Worm (Caenorhabditis elegans) whole organism, L4 larva: ENCODE data around the gene Y62H9A.9.

Source experiments
- D1046.2 ChIP-seq: fragments of 200-800 bp; sonication (Bioruptor generic); IDR thresholded peaks from 2 replicates; pipeline ENCODE4 v1.3.6; 2022; ENCODE audit warnings: missing genetic modification characterization, missing compliant biosample characterization
- F26F4.8 ChIP-seq: fragments of 200-800 bp; sonication (Bioruptor generic); conservative IDR thresholded peaks from 2 replicates; pipeline ENCODE4 v1.3.6; 2022; ENCODE audit warnings: missing genetic modification characterization, missing compliant biosample characterization
- F49E8.2 ChIP-seq: sonication (generic microtip); optimal IDR thresholded peaks from 2 replicates; lab custom pipeline; 2016; ENCODE audit warnings: missing compliant biosample characterization, mild to moderate bottlenecking, missing genetic modification characterization, borderline replicate concordance
- T20F7.1 ChIP-seq: fragments of 200-800 bp; sonication (Bioruptor generic); optimal IDR thresholded peaks from 2 replicates; lab custom pipeline; 2018; ENCODE audit warnings: mild to moderate bottlenecking, missing genetic modification characterization, missing compliant biosample characterization
- T26A8.4 ChIP-seq: fragments of 200-800 bp; sonication (Bioruptor generic); IDR thresholded peaks from 2 replicates; pipeline ENCODE4 v1.3.6; 2022; ENCODE audit warnings: missing genetic modification characterization, missing compliant biosample characterization
- Y48G9A.11 ChIP-seq: fragments of 200-800 bp; sonication (Bioruptor generic); IDR thresholded peaks from 2 replicates; pipeline ENCODE4 v1.3.6; 2022; ENCODE audit warnings: missing genetic modification reagents, missing genetic modification characterization, missing compliant biosample characterization
- Y5F2A.4 ChIP-seq: fragments of 200-800 bp; sonication (Bioruptor generic); optimal IDR thresholded peaks from 2 replicates; lab custom pipeline; 2018; ENCODE audit warnings: mild to moderate bottlenecking, missing genetic modification characterization, missing compliant biosample characterization
- ZK546.5 ChIP-seq, 2 experiments: sonication (generic microtip); optimal IDR thresholded peaks; 2 replicates each; lab custom pipeline; 2017; ENCODE audit warnings: missing biosample characterization in 2 of 2, missing genetic modification characterization in 2 of 2
- aha-1 ChIP-seq: fragments of 150-350 bp; peaks from one replicate; lab custom pipeline; 2014; ENCODE audit warnings: missing biosample characterization, missing genetic modification characterization
- ceh-20 ChIP-seq: fragments of 200-800 bp; sonication (Bioruptor generic); IDR thresholded peaks from 2 replicates; pipeline ENCODE4 v1.3.6; 2022; ENCODE audit warnings: missing genetic modification reagents, missing genetic modification characterization, missing compliant biosample characterization
- ceh-28 ChIP-seq: fragments of 150-350 bp; optimal IDR thresholded peaks from 2 replicates; lab custom pipeline; 2014; ENCODE audit warnings: missing biosample characterization, missing genetic modification reagents, missing genetic modification characterization
- ceh-44 ChIP-seq: fragments of 200-800 bp; sonication (Bioruptor generic); IDR thresholded peaks from 2 replicates; pipeline ENCODE4 v1.3.6; 2022; ENCODE audit warnings: missing genetic modification reagents, missing genetic modification characterization, missing compliant biosample characterization
- ces-1 ChIP-seq: fragments of 150-350 bp; sonication (generic microtip); optimal IDR thresholded peaks from 4 replicates; lab custom pipeline; 2014; ENCODE audit warnings: missing biosample characterization, missing genetic modification reagents, missing genetic modification characterization
- cey-2 ChIP-seq: sonication (generic microtip); optimal IDR thresholded peaks from 3 replicates; lab custom pipeline; 2017; ENCODE audit warnings: missing genetic modification characterization, mild to moderate bottlenecking, missing compliant biosample characterization, antibody characterized with exemption, borderline replicate concordance; ENCODE audit not compliant: insufficient read depth
- daf-12 ChIP-seq: fragments of 150-350 bp; optimal IDR thresholded peaks from 2 replicates; lab custom pipeline; 2014; ENCODE audit warnings: missing biosample characterization, missing genetic modification reagents, missing genetic modification characterization
- daf-16 ChIP-seq, 3 experiments: sonication (generic microtip); optimal IDR thresholded peaks; 2 replicates each; lab custom pipeline; 2016 to 2017; ENCODE audit warnings: missing genetic modification characterization in 3 of 3, missing genetic modification reagents in 3 of 3, mild to moderate bottlenecking in 2 of 3, missing compliant biosample characterization in 2 of 3, missing biosample characterization in 1 of 3, moderate library complexity in 1 of 3
- daf-8 ChIP-seq: fragments of 200-800 bp; sonication (Bioruptor generic); IDR thresholded peaks from 2 replicates; pipeline ENCODE4 v1.3.6; 2022; ENCODE audit warnings: missing genetic modification characterization, missing compliant biosample characterization
- dmd-8 ChIP-seq: fragments of 200-800 bp; sonication (Bioruptor generic); IDR thresholded peaks from 2 replicates; pipeline ENCODE4 v1.3.6; 2022; ENCODE audit warnings: missing genetic modification characterization, missing compliant biosample characterization
- dpl-1 ChIP-seq: fragments of 150-350 bp; optimal IDR thresholded peaks from 2 replicates; lab custom pipeline; 2014; ENCODE audit warnings: missing biosample characterization, missing genetic modification reagents, missing genetic modification characterization
- duxl-1 ChIP-seq: sonication (generic microtip); optimal IDR thresholded peaks from 2 replicates; lab custom pipeline; 2016; ENCODE audit warnings: mild to moderate bottlenecking, missing genetic modification characterization, moderate library complexity, missing compliant biosample characterization; ENCODE audit not compliant: poor library complexity
- egl-27 ChIP-seq: sonication (generic microtip); optimal IDR thresholded peaks from 3 replicates; lab custom pipeline; 2017; ENCODE audit warnings: missing biosample characterization, missing genetic modification reagents, missing genetic modification characterization
- egl-43 ChIP-seq: fragments of 200-800 bp; sonication (Bioruptor generic); IDR thresholded peaks from 2 replicates; pipeline ENCODE4 v1.3.6; 2022; ENCODE audit warnings: missing genetic modification reagents, missing genetic modification characterization, missing compliant biosample characterization
- fkh-10 ChIP-seq: fragments of 150-350 bp; optimal IDR thresholded peaks from 2 replicates; lab custom pipeline; 2014; ENCODE audit warnings: missing biosample characterization, missing genetic modification reagents, missing genetic modification characterization
- fos-1 ChIP-seq: fragments of 150-350 bp; optimal IDR thresholded peaks from 2 replicates; lab custom pipeline; 2014; ENCODE audit warnings: missing biosample characterization, missing genetic modification characterization
- gei-8 ChIP-seq: fragments of 200-800 bp; sonication (Bioruptor generic); optimal IDR thresholded peaks from 2 replicates; lab custom pipeline; 2018; ENCODE audit warnings: mild to moderate bottlenecking, missing genetic modification characterization, missing compliant biosample characterization
- hif-1 ChIP-seq, 2 experiments: sonication (generic microtip); optimal IDR thresholded peaks; 2 replicates each; lab custom pipeline; 2016 to 2017; ENCODE audit warnings: missing compliant biosample characterization in 2 of 2, missing genetic modification characterization in 2 of 2, missing genetic modification reagents in 2 of 2, missing genotype in 2 of 2, mild to moderate bottlenecking in 1 of 2
- hlh-11 ChIP-seq: fragments of 200-800 bp; sonication (Bioruptor generic); optimal IDR thresholded peaks from 2 replicates; lab custom pipeline; 2018; ENCODE audit warnings: mild to moderate bottlenecking, missing genetic modification characterization, missing compliant biosample characterization
- lin-15B ChIP-seq: fragments of 150-350 bp; sonication (generic microtip); optimal IDR thresholded peaks from 3 replicates; lab custom pipeline; 2014; ENCODE audit warnings: missing biosample characterization, missing genetic modification characterization
- lin-29 ChIP-seq: fragments of 200-800 bp; sonication (Bioruptor generic); IDR thresholded peaks from 2 replicates; pipeline ENCODE4 v1.3.6; 2022; ENCODE audit warnings: missing genetic modification reagents, missing genetic modification characterization, missing compliant biosample characterization
- lir-3 ChIP-seq: sonication (generic microtip); optimal IDR thresholded peaks from 2 replicates; lab custom pipeline; 2016; ENCODE audit warnings: mild to moderate bottlenecking, missing genetic modification characterization, missing compliant biosample characterization
- lsy-2 ChIP-seq, 2 experiments: fragments of 150-350 bp in 1 of 2; sonication (generic microtip) in 1 of 2; optimal IDR thresholded peaks; 2 replicates each; lab custom pipeline; 2014 to 2017; ENCODE audit warnings: missing biosample characterization in 2 of 2, missing genetic modification characterization in 2 of 2
- madf-5 ChIP-seq, 2 experiments: fragments of 200-800 bp; sonication (Bioruptor generic); IDR thresholded peaks; 2 replicates each; pipeline ENCODE4 v1.3.6; 2022; ENCODE audit warnings: missing compliant biosample characterization in 2 of 2, missing genetic modification characterization in 2 of 2
- nhr-102 ChIP-seq: sonication (generic microtip); optimal IDR thresholded peaks from 2 replicates; lab custom pipeline; 2016; ENCODE audit warnings: mild to moderate bottlenecking, missing genetic modification characterization, moderate library complexity, missing compliant biosample characterization
- nhr-111 ChIP-seq: fragments of 200-800 bp; sonication (Bioruptor generic); optimal IDR thresholded peaks from 2 replicates; lab custom pipeline; 2018; ENCODE audit warnings: mild to moderate bottlenecking, missing genetic modification characterization, missing compliant biosample characterization
- nhr-237 ChIP-seq: sonication (generic microtip); optimal IDR thresholded peaks from 2 replicates; lab custom pipeline; 2017; ENCODE audit warnings: missing biosample characterization, missing genetic modification characterization
- nhr-42 ChIP-seq: fragments of 200-800 bp; sonication (Bioruptor generic); IDR thresholded peaks from 2 replicates; pipeline ENCODE4 v1.3.6; 2022; ENCODE audit warnings: missing genetic modification characterization, missing compliant biosample characterization
- nhr-77 ChIP-seq: fragments of 150-350 bp; optimal IDR thresholded peaks from 2 replicates; lab custom pipeline; 2014; ENCODE audit warnings: missing biosample characterization, missing genetic modification characterization
- pha-4 ChIP-seq, 2 experiments: fragments of 150-350 bp in 1 of 2; fragments of 200-800 bp in 1 of 2; sonication (Bioruptor generic) in 1 of 2; IDR thresholded peaks in 1 of 2; optimal IDR thresholded peaks in 1 of 2; 2 replicates each; pipeline versions ENCODE4 v1.3.6 to Lab custom; 2014 to 2022; ENCODE audit warnings: missing genetic modification characterization in 2 of 2, missing genetic modification reagents in 2 of 2, missing biosample characterization in 1 of 2, missing compliant biosample characterization in 1 of 2
- php-3 ChIP-seq: fragments of 200-800 bp; sonication (Bioruptor generic); IDR thresholded peaks from 2 replicates; pipeline ENCODE4 v1.3.6; 2022; ENCODE audit warnings: missing genetic modification reagents, missing genetic modification characterization, missing compliant biosample characterization
- pqm-1 ChIP-seq: sonication (generic microtip); optimal IDR thresholded peaks from 2 replicates; lab custom pipeline; 2017; ENCODE audit warnings: missing biosample characterization, missing genetic modification characterization
- rbr-2 ChIP-seq: sonication (generic microtip); optimal IDR thresholded peaks from 2 replicates; lab custom pipeline; 2016; ENCODE audit warnings: missing genotype, missing genetic modification characterization, missing compliant biosample characterization
- skn-1 ChIP-seq: fragments of 150-350 bp; optimal IDR thresholded peaks from 2 replicates; lab custom pipeline; 2014; ENCODE audit warnings: missing biosample characterization, missing genetic modification characterization
- spr-3 ChIP-seq: fragments of 200-800 bp; sonication (Bioruptor generic); optimal IDR thresholded peaks from 2 replicates; lab custom pipeline; 2018; ENCODE audit warnings: mild to moderate bottlenecking, missing genetic modification characterization, missing compliant biosample characterization
- unc-39 ChIP-seq: sonication (generic microtip); optimal IDR thresholded peaks from 2 replicates; lab custom pipeline; 2017; ENCODE audit warnings: missing biosample characterization, missing genetic modification characterization
- unc-62 ChIP-seq, 3 experiments: fragments of 150-350 bp in 1 of 3; sonication (generic microtip); optimal IDR thresholded peaks in 2 of 3; peaks in 1 of 3; 1 replicate in 1 of 3; 2 replicates in 2 of 3; lab custom pipeline; 2014 to 2017; ENCODE audit warnings: missing biosample characterization in 3 of 3, missing genetic modification characterization in 3 of 3, missing genetic modification reagents in 3 of 3, missing genotype in 1 of 3
- vab-7 ChIP-seq: fragments of 200-800 bp; sonication (Bioruptor generic); IDR thresholded peaks from 2 replicates; pipeline ENCODE4 v1.3.6; 2022; ENCODE audit warnings: missing genetic modification reagents, missing genetic modification characterization, missing compliant biosample characterization
- zfp-3 ChIP-seq: fragments of 200-800 bp; sonication (Bioruptor generic); conservative IDR thresholded peaks from 2 replicates; pipeline ENCODE4 v1.3.6; 2022; ENCODE audit warnings: missing genetic modification reagents, missing genetic modification characterization, missing compliant biosample characterization
- zip-11 ChIP-seq: fragments of 200-800 bp; sonication (Bioruptor generic); IDR thresholded peaks from 2 replicates; pipeline ENCODE4 v1.3.6; 2022; ENCODE audit warnings: missing genetic modification characterization, missing compliant biosample characterization
- zip-2 ChIP-seq: fragments of 150-350 bp; optimal IDR thresholded peaks from 2 replicates; lab custom pipeline; 2014; ENCODE audit warnings: missing biosample characterization, missing genetic modification characterization

The Y62H9A.9 gene

DNA sequence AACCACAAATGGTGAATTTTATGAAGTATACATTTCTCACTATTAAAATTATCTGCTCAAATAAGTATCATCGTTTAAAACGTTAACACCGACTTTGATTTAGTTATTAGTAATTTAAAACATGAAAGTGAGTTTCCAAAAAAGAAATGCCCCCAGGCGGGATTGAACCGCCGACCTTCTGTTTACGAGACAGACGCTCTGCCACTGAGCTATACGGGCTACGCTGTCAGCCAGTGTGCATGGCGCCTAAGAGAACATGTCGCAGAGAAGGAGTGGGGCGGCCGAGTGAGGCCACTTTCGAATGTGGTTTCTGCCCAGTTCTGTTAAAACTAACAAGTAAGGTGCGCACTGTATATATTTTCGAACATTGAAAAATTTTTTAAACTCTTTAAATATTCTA is 37.0 kb upstream of the Y62H9A.9 start (continued):
- no peak for TF ChIP-seq fos-1 (tag; lab: Kevin White, UChicago)
- peak; percentile 52; the same call in 1 of the 2 replicates for TF ChIP-seq F26F4.8 (GFP tag; lab: Robert Waterston, UW)
- peak; percentile 59 for TF ChIP-seq F49E8.2 (tag; lab: Kevin White, UChicago)
- peak; percentile 94 for TF ChIP-seq aha-1 (tag; lab: Kevin White, UChicago)
- TF ChIP-seq dpl-1 (GFP tag; lab: Kevin White, UChicago): no peak
- 0 out of 2 replicates have a peak, but pooled peaks have one; percentile 60 for TF ChIP-seq daf-8 (GFP tag; lab: Robert Waterston, UW)
- TF ChIP-seq zip-11 (GFP tag; lab: Robert Waterston, UW): no peak
- TF ChIP-seq zfp-3 (GFP tag; lab: Robert Waterston, UW): no peak
- TF ChIP-seq ceh-20: peak; percentile 73
- peak; percentile 44 for TF ChIP-seq hlh-11 (tag; lab: Kevin White, UChicago)
- TF ChIP-seq nhr-111 (GFP tag; lab: Kevin White, UChicago): no peak
- no peak for TF ChIP-seq pqm-1 (tag; lab: Kevin White, UChicago)
- TF ChIP-seq ZK546.5 (tag; optimal IDR thresholded peaks at IDR 0.05; lab: Kevin White, UChicago): no peak
- peak; percentile 87 for TF ChIP-seq pha-4 (GFP tag; IDR thresholded peaks at IDR 0.05; lab: Robert Waterston, UW)
- TF ChIP-seq pha-4 (tag; optimal IDR thresholded peaks at IDR 0.05; lab: Kevin White, UChicago): no peak
- no peak for TF ChIP-seq unc-62 (GFP tag; optimal IDR thresholded peaks at IDR 0.05 in 1 of 2; lab: Kevin White, UChicago)
- TF ChIP-seq unc-62 (tag; optimal IDR thresholded peaks at IDR 0.05; lab: Kevin White, UChicago): no peak
- peak; percentile 89 for TF ChIP-seq vab-7 (GFP tag; lab: Robert Waterston, UW)
- TF ChIP-seq cey-2: no peak
- peak; percentile 27 for TF ChIP-seq lir-3
- TF ChIP-seq lsy-2 (tag; optimal IDR thresholded peaks at IDR 0.05; lab: Kevin White, UChicago): no peak
- TF ChIP-seq gei-8 (GFP tag; lab: Kevin White, UChicago): no peak
- TF ChIP-seq egl-27 (tag; lab: Kevin White, UChicago): no peak
- peak; percentile 91 for TF ChIP-seq dmd-8 (GFP tag; lab: Robert Waterston, UW)
- TF ChIP-seq madf-5 (GFP tag; IDR thresholded peaks at IDR 0.05; lab: Robert Waterston, UW): peak; percentile 66 to 71; a peak in 2 of 4 replicates
- TF ChIP-seq nhr-237: no peak
- no peak for TF ChIP-seq skn-1 (tag; lab: Kevin White, UChicago)
- TF ChIP-seq nhr-42 (GFP tag; lab: Robert Waterston, UW): peak; percentile 86
- no peak for TF ChIP-seq fkh-10 (GFP tag; lab: Kevin White, UChicago)
- peak in 1 of 2 experiments; percentile 2 for TF ChIP-seq hif-1 (tag; optimal IDR thresholded peaks at IDR 0.05; lab: Kevin White, UChicago)
- TF ChIP-seq php-3 (GFP tag; lab: Robert Waterston, UW): peak; percentile 63; the same call in 1 of the 2 replicates
- 0 out of 2 replicates have a peak, but pooled peaks have one; percentile 16 for TF ChIP-seq ceh-44 (GFP tag; lab: Robert Waterston, UW)
- TF ChIP-seq duxl-1 (tag; lab: Kevin White, UChicago): peak; percentile 78
- TF ChIP-seq nhr-102: peak; percentile 73
- no peak for TF ChIP-seq ces-1 (GFP tag; lab: Kevin White, UChicago)
- TF ChIP-seq spr-3: peak; percentile 58
- TF ChIP-seq daf-16 (GFP tag; optimal IDR thresholded peaks at IDR 0.05; lab: Kevin White, UChicago): peak; percentile 55 to 85
- peak; percentile 78 for TF ChIP-seq daf-16 (tag; optimal IDR thresholded peaks at IDR 0.05; lab: Kevin White, UChicago)
- TF ChIP-seq daf-12: no peak
- TF ChIP-seq ceh-28: no peak
- no peak for TF ChIP-seq unc-39 (tag; lab: Kevin White, UChicago)
- peak; percentile 72 for TF ChIP-seq rbr-2 (tag; lab: Kevin White, UChicago)
- no peak for TF ChIP-seq lin-29 (GFP tag; lab: Robert Waterston, UW)
- TF ChIP-seq T26A8.4 (GFP tag; lab: Robert Waterston, UW): no peak
- peak; percentile 58 for TF ChIP-seq nhr-77 (tag; lab: Kevin White, UChicago)
- TF ChIP-seq zip-2 (tag; lab: Kevin White, UChicago): peak; percentile 49
- TF ChIP-seq Y48G9A.11 (GFP tag; lab: Robert Waterston, UW): peak; percentile 63; the same call in 1 of the 2 replicates
- no peak for TF ChIP-seq lin-15B (tag; lab: Kevin White, UChicago)
- TF ChIP-seq Y5F2A.4 (GFP tag; lab: Kevin White, UChicago): peak; percentile 69
- TF ChIP-seq egl-43 (GFP tag; lab: Robert Waterston, UW): peak; percentile 94
- TF ChIP-seq D1046.2 (GFP tag; lab: Robert Waterston, UW): peak; percentile 58; the same call in 1 of the 2 replicates
- no peak for TF ChIP-seq T20F7.1 (GFP tag; lab: Kevin White, UChicago)
